Worm (Caenorhabditis elegans): ENCODE results near the gene Y24D9A.7.

ce11 chrIV:4439190-4439589 is 34.2 kb upstream of the Y24D9A.7 start, which contains the start of gene fbxb-74:
- no peak for TF ChIP-seq ref-1 (GFP tag; conservative IDR thresholded peaks at IDR 0.05)
- TF ChIP-seq cog-1 (tag; optimal IDR thresholded peaks at IDR 0.05), result no peak
- TF ChIP-seq flt-1 (GFP tag; IDR thresholded peaks at IDR 0.05), result no peak
- no peak for TF ChIP-seq med-1 (GFP tag; optimal IDR thresholded peaks at IDR 0.05; ENCODE audit: insufficient read depth)
